Worm (Caenorhabditis elegans) whole organism, L4 larva: ENCODE measurements around the gene acs-19.

Source experiments
- F26F4.8 ChIP-seq: fragments of 200-800 bp; sonication (Bioruptor generic); conservative IDR thresholded peaks from 2 replicates; pipeline ENCODE4 v1.3.6; 2022; ENCODE audit warnings: missing genetic modification characterization, missing compliant biosample characterization
- T26A8.4 ChIP-seq: fragments of 200-800 bp; sonication (Bioruptor generic); IDR thresholded peaks from 2 replicates; pipeline ENCODE4 v1.3.6; 2022; ENCODE audit warnings: missing genetic modification characterization, missing compliant biosample characterization
- Y105C5A.15 ChIP-seq: fragments of 200-800 bp; sonication (Bioruptor generic); IDR thresholded peaks from 2 replicates; pipeline ENCODE4 v1.3.6; 2022; ENCODE audit warnings: missing genetic modification characterization, missing compliant biosample characterization
- Y48G9A.11 ChIP-seq: fragments of 200-800 bp; sonication (Bioruptor generic); IDR thresholded peaks from 2 replicates; pipeline ENCODE4 v1.3.6; 2022; ENCODE audit warnings: missing genetic modification reagents, missing genetic modification characterization, missing compliant biosample characterization
- ZK337.2 ChIP-seq: fragments of 200-800 bp; sonication (Bioruptor generic); IDR thresholded peaks from 2 replicates; pipeline ENCODE4 v1.3.6; 2022; ENCODE audit warnings: missing genetic modification reagents, missing genetic modification characterization, missing compliant biosample characterization
- ama-1 ChIP-seq: fragments of 150-350 bp; optimal IDR thresholded peaks from 2 replicates; lab custom pipeline; 2014; ENCODE audit warnings: inconsistent platforms, mixed read lengths
- ceh-20 ChIP-seq: fragments of 200-800 bp; sonication (Bioruptor generic); IDR thresholded peaks from 2 replicates; pipeline ENCODE4 v1.3.6; 2022; ENCODE audit warnings: missing genetic modification reagents, missing genetic modification characterization, missing compliant biosample characterization
- ceh-32 ChIP-seq: sonication (generic microtip); optimal IDR thresholded peaks from 2 replicates; lab custom pipeline; 2016; ENCODE audit warnings: mild to moderate bottlenecking, missing genetic modification characterization, missing compliant biosample characterization; ENCODE audit not compliant: poor library complexity
- ctbp-1 ChIP-seq: fragments of 200-800 bp; sonication (Bioruptor generic); IDR thresholded peaks from 2 replicates; pipeline ENCODE4 v1.3.6; 2022; ENCODE audit warnings: missing genetic modification reagents, missing genetic modification characterization, missing compliant biosample characterization
- daf-16 ChIP-seq, 3 experiments: sonication (generic microtip); optimal IDR thresholded peaks; 2 replicates each; lab custom pipeline; 2016 to 2017; ENCODE audit warnings: missing genetic modification characterization in 3 of 3, missing genetic modification reagents in 3 of 3, mild to moderate bottlenecking in 2 of 3, missing compliant biosample characterization in 2 of 3, missing biosample characterization in 1 of 3, moderate library complexity in 1 of 3
- daf-19 ChIP-seq: fragments of 200-800 bp; sonication (Bioruptor generic); conservative IDR thresholded peaks from 2 replicates; pipeline ENCODE4 v1.3.6; 2022; ENCODE audit warnings: missing genetic modification characterization, missing compliant biosample characterization
- daf-8 ChIP-seq: fragments of 200-800 bp; sonication (Bioruptor generic); IDR thresholded peaks from 2 replicates; pipeline ENCODE4 v1.3.6; 2022; ENCODE audit warnings: missing genetic modification characterization, missing compliant biosample characterization
- egl-43 ChIP-seq: fragments of 200-800 bp; sonication (Bioruptor generic); IDR thresholded peaks from 2 replicates; pipeline ENCODE4 v1.3.6; 2022; ENCODE audit warnings: missing genetic modification reagents, missing genetic modification characterization, missing compliant biosample characterization
- fos-1 ChIP-seq: fragments of 150-350 bp; optimal IDR thresholded peaks from 2 replicates; lab custom pipeline; 2014; ENCODE audit warnings: missing biosample characterization, missing genetic modification characterization
- gei-8 ChIP-seq: fragments of 200-800 bp; sonication (Bioruptor generic); optimal IDR thresholded peaks from 2 replicates; lab custom pipeline; 2018; ENCODE audit warnings: mild to moderate bottlenecking, missing genetic modification characterization, missing compliant biosample characterization
- hif-1 ChIP-seq, 2 experiments: sonication (generic microtip); optimal IDR thresholded peaks; 2 replicates each; lab custom pipeline; 2016 to 2017; ENCODE audit warnings: missing compliant biosample characterization in 2 of 2, missing genetic modification characterization in 2 of 2, missing genetic modification reagents in 2 of 2, missing genotype in 2 of 2, mild to moderate bottlenecking in 1 of 2
- hlh-30 ChIP-seq: sonication (generic microtip); optimal IDR thresholded peaks from 2 replicates; lab custom pipeline; 2017; ENCODE audit warnings: antibody characterized with exemption, mild to moderate bottlenecking, missing genetic modification characterization, missing compliant biosample characterization; ENCODE audit not compliant: insufficient read depth
- lim-7 ChIP-seq: fragments of 200-800 bp; sonication (Bioruptor generic); IDR thresholded peaks from 2 replicates; pipeline ENCODE4 v1.3.6; 2022; ENCODE audit warnings: missing genetic modification characterization, missing compliant biosample characterization
- lin-13 ChIP-seq: fragments of 150-350 bp; optimal IDR thresholded peaks from 2 replicates; lab custom pipeline; 2014; ENCODE audit warnings: missing biosample characterization, missing genetic modification reagents, missing genetic modification characterization
- lin-29 ChIP-seq: fragments of 200-800 bp; sonication (Bioruptor generic); IDR thresholded peaks from 2 replicates; pipeline ENCODE4 v1.3.6; 2022; ENCODE audit warnings: missing genetic modification reagents, missing genetic modification characterization, missing compliant biosample characterization
- lin-38 ChIP-seq: fragments of 200-800 bp; sonication (Bioruptor generic); IDR thresholded peaks from 2 replicates; pipeline ENCODE4 v1.3.6; 2022; ENCODE audit warnings: missing genetic modification reagents, missing genetic modification characterization, missing compliant biosample characterization
- lsy-2 ChIP-seq, 2 experiments: fragments of 150-350 bp in 1 of 2; sonication (generic microtip) in 1 of 2; optimal IDR thresholded peaks; 2 replicates each; lab custom pipeline; 2014 to 2017; ENCODE audit warnings: missing biosample characterization in 2 of 2, missing genetic modification characterization in 2 of 2
- madf-5 ChIP-seq, 2 experiments: fragments of 200-800 bp; sonication (Bioruptor generic); IDR thresholded peaks; 2 replicates each; pipeline ENCODE4 v1.3.6; 2022; ENCODE audit warnings: missing compliant biosample characterization in 2 of 2, missing genetic modification characterization in 2 of 2
- madf-9 ChIP-seq: fragments of 200-800 bp; sonication (Bioruptor generic); conservative IDR thresholded peaks from 2 replicates; pipeline ENCODE4 v1.3.6; 2022; ENCODE audit warnings: missing genetic modification reagents, missing genetic modification characterization, missing compliant biosample characterization
- nhr-10 ChIP-seq: fragments of 150-350 bp; optimal IDR thresholded peaks from 2 replicates; lab custom pipeline; 2014; ENCODE audit warnings: missing biosample characterization, missing genetic modification characterization
- nhr-11 ChIP-seq: fragments of 150-350 bp; optimal IDR thresholded peaks from 2 replicates; lab custom pipeline; 2014; ENCODE audit warnings: missing biosample characterization, missing genetic modification characterization
- nhr-111 ChIP-seq: fragments of 200-800 bp; sonication (Bioruptor generic); optimal IDR thresholded peaks from 2 replicates; lab custom pipeline; 2018; ENCODE audit warnings: mild to moderate bottlenecking, missing genetic modification characterization, missing compliant biosample characterization
- nhr-237 ChIP-seq: sonication (generic microtip); optimal IDR thresholded peaks from 2 replicates; lab custom pipeline; 2017; ENCODE audit warnings: missing biosample characterization, missing genetic modification characterization
- nhr-41 ChIP-seq: fragments of 200-800 bp; sonication (Bioruptor generic); IDR thresholded peaks from 2 replicates; pipeline ENCODE4 v1.3.6; 2022; ENCODE audit warnings: missing genetic modification reagents, missing genetic modification characterization, missing compliant biosample characterization
- nhr-42 ChIP-seq: fragments of 200-800 bp; sonication (Bioruptor generic); IDR thresholded peaks from 2 replicates; pipeline ENCODE4 v1.3.6; 2022; ENCODE audit warnings: missing genetic modification characterization, missing compliant biosample characterization
- nhr-48 ChIP-seq: sonication (generic microtip); optimal IDR thresholded peaks from 2 replicates; lab custom pipeline; 2016; ENCODE audit warnings: mild to moderate bottlenecking, missing genetic modification characterization, missing compliant biosample characterization
- pha-4 ChIP-seq, 2 experiments: fragments of 150-350 bp in 1 of 2; fragments of 200-800 bp in 1 of 2; sonication (Bioruptor generic) in 1 of 2; IDR thresholded peaks in 1 of 2; optimal IDR thresholded peaks in 1 of 2; 2 replicates each; pipeline versions ENCODE4 v1.3.6 to Lab custom; 2014 to 2022; ENCODE audit warnings: missing genetic modification characterization in 2 of 2, missing genetic modification reagents in 2 of 2, missing biosample characterization in 1 of 2, missing compliant biosample characterization in 1 of 2
- php-3 ChIP-seq: fragments of 200-800 bp; sonication (Bioruptor generic); IDR thresholded peaks from 2 replicates; pipeline ENCODE4 v1.3.6; 2022; ENCODE audit warnings: missing genetic modification reagents, missing genetic modification characterization, missing compliant biosample characterization
- pqm-1 ChIP-seq: sonication (generic microtip); optimal IDR thresholded peaks from 2 replicates; lab custom pipeline; 2017; ENCODE audit warnings: missing biosample characterization, missing genetic modification characterization
- saeg-2 ChIP-seq: fragments of 200-800 bp; sonication (Bioruptor generic); IDR thresholded peaks from 2 replicates; pipeline ENCODE4 v1.3.6; 2022; ENCODE audit warnings: missing genetic modification reagents, missing genetic modification characterization, missing compliant biosample characterization
- sdz-12 ChIP-seq: fragments of 200-800 bp; sonication (Bioruptor generic); optimal IDR thresholded peaks from 2 replicates; lab custom pipeline; 2018; ENCODE audit warnings: mild to moderate bottlenecking, missing genetic modification characterization, missing compliant biosample characterization
- set-16 ChIP-seq: fragments of 200-800 bp; sonication (Bioruptor generic); IDR thresholded peaks from 2 replicates; pipeline ENCODE4 v1.3.6; 2022; ENCODE audit warnings: missing genetic modification reagents, missing genetic modification characterization, missing compliant biosample characterization
- skn-1 ChIP-seq: fragments of 150-350 bp; optimal IDR thresholded peaks from 2 replicates; lab custom pipeline; 2014; ENCODE audit warnings: missing biosample characterization, missing genetic modification characterization
- snpc-1.2 ChIP-seq: fragments of 200-800 bp; sonication (Bioruptor generic); IDR thresholded peaks from 2 replicates; pipeline ENCODE4 v1.3.6; 2022; ENCODE audit warnings: missing genetic modification reagents, missing genetic modification characterization, missing compliant biosample characterization
- snpc-4 ChIP-seq: fragments of 150-350 bp; optimal IDR thresholded peaks from 2 replicates; lab custom pipeline; 2014; ENCODE audit warnings: missing biosample characterization, missing genetic modification characterization
- unc-130 ChIP-seq: sonication (generic microtip); optimal IDR thresholded peaks from 2 replicates; lab custom pipeline; 2016; ENCODE audit warnings: missing genetic modification reagents, missing genetic modification characterization, missing compliant biosample characterization
- unc-39 ChIP-seq: sonication (generic microtip); optimal IDR thresholded peaks from 2 replicates; lab custom pipeline; 2017; ENCODE audit warnings: missing biosample characterization, missing genetic modification characterization
- unc-62 ChIP-seq, 3 experiments: fragments of 150-350 bp in 1 of 3; sonication (generic microtip); optimal IDR thresholded peaks in 2 of 3; peaks in 1 of 3; 1 replicate in 1 of 3; 2 replicates in 2 of 3; lab custom pipeline; 2014 to 2017; ENCODE audit warnings: missing biosample characterization in 3 of 3, missing genetic modification characterization in 3 of 3, missing genetic modification reagents in 3 of 3, missing genotype in 1 of 3
- zip-11 ChIP-seq: fragments of 200-800 bp; sonication (Bioruptor generic); IDR thresholded peaks from 2 replicates; pipeline ENCODE4 v1.3.6; 2022; ENCODE audit warnings: missing genetic modification characterization, missing compliant biosample characterization
- ztf-7 ChIP-seq: fragments of 150-350 bp; optimal IDR thresholded peaks from 2 replicates; lab custom pipeline; 2014; ENCODE audit warnings: missing biosample characterization, missing genetic modification characterization

The acs-19 gene

DNA sequence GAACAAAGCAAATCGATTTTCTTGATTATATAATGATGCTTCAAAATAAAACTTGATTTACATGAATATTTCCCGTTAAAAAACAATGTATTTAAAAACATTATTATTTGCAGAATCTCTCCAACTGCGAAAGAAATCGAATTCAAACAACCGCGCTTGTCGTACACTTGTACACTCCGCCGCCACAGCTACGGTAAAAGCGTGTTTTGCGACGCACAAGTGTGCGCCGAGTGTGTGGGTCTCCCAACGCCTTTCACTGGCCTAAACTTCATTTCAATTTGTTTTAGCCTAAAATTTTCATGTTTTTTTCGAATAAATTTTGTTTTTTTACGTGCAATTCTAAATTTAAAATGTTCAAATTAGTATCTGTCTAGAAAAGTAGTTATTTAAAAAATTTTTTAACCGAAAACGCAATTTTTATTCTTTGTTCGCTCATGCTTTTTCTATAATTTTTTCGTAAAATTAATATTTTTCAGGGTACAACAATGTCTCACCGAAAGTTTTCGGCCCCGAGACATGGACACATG is 3.2 kb downstream of the acs-19 start, which contains the start of gene rpl-3 (continued):
- peak; percentile 100 for TF ChIP-seq lin-13 (GFP tag; lab: Kevin White, UChicago)
- TF ChIP-seq fos-1 (tag; lab: Kevin White, UChicago), result peak; percentile 99
- TF ChIP-seq lin-29, result peak; percentile 100
- peak; percentile 99 for TF ChIP-seq unc-130
- peak; percentile 100 for TF ChIP-seq nhr-11 (tag; lab: Kevin White, UChicago)
- TF ChIP-seq snpc-4 (tag; lab: Kevin White, UChicago), result peak; percentile 70
- peak; percentile 100 for TF ChIP-seq nhr-41 (GFP tag; lab: Robert Waterston, UW)
- peak; percentile 100 for TF ChIP-seq nhr-10 (tag; lab: Kevin White, UChicago)
- TF ChIP-seq lim-7 (GFP tag; lab: Robert Waterston, UW), result peak; percentile 99
- TF ChIP-seq Y105C5A.15 (GFP tag; lab: Robert Waterston, UW), result peak; percentile 99

DNA sequence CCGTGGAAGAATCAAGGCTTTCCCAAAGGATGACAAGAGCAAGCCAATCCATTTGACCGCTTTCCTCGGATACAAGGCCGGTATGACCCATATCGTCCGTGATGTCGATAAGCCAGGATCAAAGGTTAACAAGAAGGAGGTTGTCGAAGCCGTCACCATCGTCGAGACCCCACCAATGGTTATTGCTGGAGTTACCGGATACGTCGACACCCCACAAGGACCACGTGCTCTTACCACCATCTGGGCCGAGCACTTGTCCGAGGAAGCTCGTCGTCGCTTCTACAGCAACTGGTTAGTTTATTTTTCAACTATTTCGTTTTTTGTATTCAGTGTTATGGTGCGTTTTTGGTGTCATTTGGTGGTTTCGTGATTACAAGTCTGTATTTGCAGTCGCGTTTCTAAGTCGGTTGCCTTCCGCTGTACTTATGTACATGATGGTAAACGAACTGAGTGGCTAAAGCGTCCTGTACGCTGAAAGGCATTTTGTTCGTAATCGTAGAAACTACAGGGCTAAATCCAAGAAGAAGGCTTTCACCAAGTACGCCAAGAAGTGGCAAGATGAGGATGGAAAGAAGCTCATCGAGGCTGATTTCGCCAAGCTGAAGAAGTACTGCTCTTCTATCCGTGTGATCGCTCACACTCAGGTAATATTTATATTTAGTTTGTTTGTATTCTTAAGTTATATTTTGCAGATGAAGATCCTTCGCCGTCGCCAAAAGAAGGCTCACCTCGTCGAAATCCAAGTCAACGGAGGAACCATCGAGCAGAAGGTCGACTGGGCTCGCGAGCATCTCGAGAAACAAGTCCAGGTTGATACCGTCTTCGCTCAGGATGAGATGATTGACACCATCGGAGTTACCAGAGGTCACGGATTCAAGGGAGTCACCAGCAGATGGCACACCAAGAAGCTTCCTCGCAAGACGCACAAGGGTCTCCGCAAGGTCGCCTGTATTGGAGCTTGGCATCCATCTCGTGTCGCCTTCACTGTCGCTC is 3.9 kb downstream of the acs-19 start:
- TF ChIP-seq unc-62 (GFP tag; optimal IDR thresholded peaks at IDR 0.05 in 1 of 2; lab: Kevin White, UChicago) (no peak), unc-62 (tag; optimal IDR thresholded peaks at IDR 0.05; lab: Kevin White, UChicago) (no peak), skn-1 (tag; lab: Kevin White, UChicago) (no peak), pha-4 (GFP tag; IDR thresholded peaks at IDR 0.05; lab: Robert Waterston, UW) (no peak; the same call in 1 of the 2 replicates), pha-4 (tag; optimal IDR thresholded peaks at IDR 0.05; lab: Kevin White, UChicago) (no peak), hif-1 (tag; optimal IDR thresholded peaks at IDR 0.05; lab: Kevin White, UChicago) (no peak), nhr-42 (GFP tag; lab: Robert Waterston, UW) (no peak), set-16 (GFP tag; lab: Robert Waterston, UW) (peak; percentile 62), zip-11 (GFP tag; lab: Robert Waterston, UW) (no peak), nhr-10 (tag; lab: Kevin White, UChicago) (no peak), nhr-237 (tag; lab: Kevin White, UChicago) (no peak), sdz-12 (GFP tag; lab: Kevin White, UChicago) (no peak), ceh-20 (GFP tag; lab: Robert Waterston, UW) (no peak), madf-5 (GFP tag; IDR thresholded peaks at IDR 0.05; lab: Robert Waterston, UW) (no peak), daf-19 (GFP tag; lab: Robert Waterston, UW) (peak; percentile 81; the same call in 1 of the 2 replicates), ctbp-1 (GFP tag; lab: Robert Waterston, UW) (no peak), gei-8 (GFP tag; lab: Kevin White, UChicago) (no peak), ama-1 (lab: Kevin White, UChicago) (no peak), saeg-2 (GFP tag; lab: Robert Waterston, UW) (no peak), ZK337.2 (GFP tag; lab: Robert Waterston, UW) (no peak), Y48G9A.11 (GFP tag; lab: Robert Waterston, UW) (no peak), egl-43 (GFP tag; lab: Robert Waterston, UW) (peak; percentile 25; the same call in 1 of the 2 replicates), nhr-48 (tag; lab: Kevin White, UChicago) (no peak), pqm-1 (tag; lab: Kevin White, UChicago) (no peak), ztf-7 (tag; lab: Kevin White, UChicago) (no peak), madf-9 (GFP tag; lab: Robert Waterston, UW) (no peak), php-3 (GFP tag; lab: Robert Waterston, UW) (no peak), T26A8.4 (GFP tag; lab: Robert Waterston, UW) (no peak), lin-38 (GFP tag; lab: Robert Waterston, UW) (no peak), nhr-11 (tag; lab: Kevin White, UChicago) (no peak), daf-16 (GFP tag; optimal IDR thresholded peaks at IDR 0.05; lab: Kevin White, UChicago) (no peak), daf-16 (tag; optimal IDR thresholded peaks at IDR 0.05; lab: Kevin White, UChicago) (no peak), snpc-1.2 (GFP tag; lab: Robert Waterston, UW) (peak; percentile 56), lsy-2 (tag; optimal IDR thresholded peaks at IDR 0.05; lab: Kevin White, UChicago) (peak in 1 of 2 experiments; percentile 10), unc-39 (tag; lab: Kevin White, UChicago) (no peak), daf-8 (GFP tag; lab: Robert Waterston, UW) (no peak), nhr-111 (GFP tag; lab: Kevin White, UChicago) (no peak), lin-29 (no peak), hlh-30 (no peak), ceh-32 (tag; lab: Kevin White, UChicago) (no peak), F26F4.8 (GFP tag; lab: Robert Waterston, UW) (no peak)
